Worm (Caenorhabditis elegans) whole organism, young adult: ENCODE measurements around the gene T24A6.7.

Source experiments
- B0035.1 ChIP-seq: sonication (generic microtip); optimal IDR thresholded peaks from 2 replicates; lab custom pipeline; 2016; ENCODE audit warnings: missing genetic modification characterization, mild to moderate bottlenecking, missing compliant biosample characterization, missing genotype, missing genetic modification reagents
- D2030.7 ChIP-seq: fragments of 200-800 bp; sonication (Bioruptor generic); IDR thresholded peaks from 2 replicates; pipeline ENCODE4 v1.3.6; 2022; ENCODE audit warnings: missing genetic modification reagents, missing genetic modification characterization, missing compliant biosample characterization
- Y56A3A.18 ChIP-seq: fragments of 200-800 bp; sonication (Bioruptor generic); IDR thresholded peaks from 2 replicates; pipeline ENCODE4 v1.3.6; 2022; ENCODE audit warnings: missing genetic modification reagents, missing genetic modification characterization, missing compliant biosample characterization
- atf-7 ChIP-seq: sonication (generic microtip); optimal IDR thresholded peaks from 2 replicates; lab custom pipeline; 2017; ENCODE audit warnings: mild to moderate bottlenecking, missing genetic modification characterization, missing compliant biosample characterization
- attf-5 ChIP-seq: fragments of 200-800 bp; sonication (Bioruptor generic); optimal IDR thresholded peaks from 2 replicates; lab custom pipeline; 2018; ENCODE audit warnings: mild to moderate bottlenecking, missing genetic modification characterization, missing compliant biosample characterization
- lin-54 ChIP-seq: fragments of 200-800 bp; sonication (Bioruptor generic); optimal IDR thresholded peaks from 2 replicates; lab custom pipeline; 2018; ENCODE audit warnings: mild to moderate bottlenecking, missing genetic modification characterization, missing compliant biosample characterization
- madf-3 ChIP-seq: fragments of 200-800 bp; sonication (Bioruptor generic); IDR thresholded peaks from 2 replicates; pipeline ENCODE4 v1.3.6; 2022; ENCODE audit warnings: missing genetic modification reagents, missing genetic modification characterization, missing compliant biosample characterization
- mxl-1 ChIP-seq: sonication (generic microtip); optimal IDR thresholded peaks from 2 replicates; lab custom pipeline; 2016; ENCODE audit warnings: missing genetic modification characterization, missing compliant biosample characterization
- pbrm-1 ChIP-seq: fragments of 200-800 bp; sonication (Bioruptor generic); IDR thresholded peaks from 2 replicates; pipeline ENCODE4 v1.3.6; 2022; ENCODE audit warnings: missing genetic modification reagents, missing genetic modification characterization, missing compliant biosample characterization

DNA sequence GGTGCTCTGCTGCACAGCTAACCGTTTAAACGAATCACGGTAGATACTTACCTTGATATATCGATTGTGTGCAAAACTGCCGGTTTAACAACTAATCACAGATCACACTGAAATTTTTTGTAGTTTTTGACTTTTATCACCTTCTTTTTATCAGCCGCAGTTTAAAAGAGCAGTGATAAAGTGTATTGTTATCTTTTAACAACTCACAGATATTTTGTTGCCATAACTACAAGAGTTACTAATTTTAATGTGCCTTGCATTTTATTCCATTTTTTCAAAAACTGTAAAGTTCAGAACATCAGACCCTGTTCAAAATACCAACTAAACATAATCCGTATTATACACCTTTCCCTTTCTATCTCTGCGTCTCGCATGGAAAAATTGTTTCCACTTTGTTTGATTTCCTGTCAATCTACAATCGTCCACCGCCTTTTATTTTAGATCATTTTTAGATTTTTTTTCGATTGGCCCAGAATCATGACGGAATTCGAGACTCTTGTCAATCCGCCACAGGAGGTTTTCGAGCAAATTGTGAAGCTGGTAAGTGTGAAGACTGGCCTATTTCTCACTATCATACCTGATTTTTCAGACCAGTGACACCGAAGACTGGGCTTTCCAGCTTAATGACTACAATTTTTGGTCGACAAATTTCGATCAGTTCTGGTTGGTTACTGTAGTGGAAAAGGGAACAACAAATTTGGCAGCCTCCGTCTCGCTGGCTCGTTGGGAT lies 27.8 kb downstream of the T24A6.7 start, which contains the start of gene T24A6.20:
- TF ChIP-seq Y56A3A.18 (no peak), madf-3 (GFP tag; lab: Robert Waterston, UW) (no peak), D2030.7 (GFP tag; lab: Robert Waterston, UW) (no peak), attf-5 (GFP tag; lab: Kevin White, UChicago) (no peak), lin-54 (GFP tag; lab: Kevin White, UChicago) (no peak), mxl-1 (tag; lab: Kevin White, UChicago) (no peak), B0035.1 (tag; lab: Kevin White, UChicago) (no peak), pbrm-1 (no peak), atf-7 (tag; lab: Kevin White, UChicago) (no peak)
